Fruit fly (Drosophila melanogaster) whole organism, embryonic: ENCODE measurements around the gene MSBP.

Experiments used
- CG10147 ChIP-seq: fragments of 200-800 bp; sonication (Bioruptor generic); optimal IDR thresholded peaks from 2 replicates; lab custom pipeline; 2019; ENCODE audit warnings: missing biosample characterization, mild to moderate bottlenecking, missing genetic modification characterization, moderate library complexity
- CG10979 ChIP-seq: fragments of 200-800 bp; sonication (Bioruptor generic); optimal IDR thresholded peaks from 2 replicates; lab custom pipeline; 2018; ENCODE audit warnings: missing biosample characterization, mild to moderate bottlenecking, missing genetic modification characterization, moderate library complexity
- CG31388 ChIP-seq: fragments of 200-800 bp; sonication (Bioruptor generic); optimal IDR thresholded peaks from 2 replicates; lab custom pipeline; 2016; ENCODE audit warnings: missing biosample characterization, missing genetic modification characterization
- CG6272 ChIP-seq: fragments of 200-800 bp; sonication (Bioruptor generic); IDR thresholded peaks from 2 replicates; pipeline ENCODE4 v1.3.6; 2022; ENCODE audit warnings: missing biosample characterization, missing genetic modification characterization
- CG7786 ChIP-seq: fragments of 200-800 bp; sonication (Bioruptor generic); optimal IDR thresholded peaks from 2 replicates; lab custom pipeline; 2016; ENCODE audit warnings: missing biosample characterization, missing genetic modification characterization
- D19B ChIP-seq: fragments of 200-800 bp; sonication (Bioruptor generic); optimal IDR thresholded peaks from 2 replicates; lab custom pipeline; 2017; ENCODE audit warnings: missing biosample characterization, mild to moderate bottlenecking, missing genetic modification characterization
- Lpt ChIP-seq: fragments of >200 bp; optimal IDR thresholded peaks from 2 replicates; lab custom pipeline; 2018; ENCODE audit warnings: missing biosample characterization, missing genetic modification characterization
- en ChIP-seq: fragments of 200-800 bp; sonication (Bioruptor generic); optimal IDR thresholded peaks from 2 replicates; lab custom pipeline; 2016; ENCODE audit warnings: missing biosample characterization, missing genetic modification characterization
- eve ChIP-seq, 2 experiments: fragments of >200 bp; optimal IDR thresholded peaks; 2 replicates each; lab custom pipeline; 2017; ENCODE audit warnings: missing biosample characterization in 2 of 2, missing genetic modification characterization in 2 of 2
- pum ChIP-seq: fragments of 200-800 bp; sonication (Bioruptor generic); optimal IDR thresholded peaks from 2 replicates; lab custom pipeline; 2016; ENCODE audit warnings: missing biosample characterization, missing genetic modification characterization
- schlank ChIP-seq: fragments of 200-800 bp; sonication (Bioruptor generic); optimal IDR thresholded peaks from 2 replicates; lab custom pipeline; 2018; ENCODE audit warnings: missing biosample characterization, mild to moderate bottlenecking, missing genetic modification characterization
- ttk ChIP-seq: fragments of 200-800 bp; sonication (Bioruptor generic); IDR thresholded peaks from 2 replicates; pipeline ENCODE4 v2.1.2; 2022; ENCODE audit warnings: missing biosample characterization, missing genetic modification characterization

DNA sequence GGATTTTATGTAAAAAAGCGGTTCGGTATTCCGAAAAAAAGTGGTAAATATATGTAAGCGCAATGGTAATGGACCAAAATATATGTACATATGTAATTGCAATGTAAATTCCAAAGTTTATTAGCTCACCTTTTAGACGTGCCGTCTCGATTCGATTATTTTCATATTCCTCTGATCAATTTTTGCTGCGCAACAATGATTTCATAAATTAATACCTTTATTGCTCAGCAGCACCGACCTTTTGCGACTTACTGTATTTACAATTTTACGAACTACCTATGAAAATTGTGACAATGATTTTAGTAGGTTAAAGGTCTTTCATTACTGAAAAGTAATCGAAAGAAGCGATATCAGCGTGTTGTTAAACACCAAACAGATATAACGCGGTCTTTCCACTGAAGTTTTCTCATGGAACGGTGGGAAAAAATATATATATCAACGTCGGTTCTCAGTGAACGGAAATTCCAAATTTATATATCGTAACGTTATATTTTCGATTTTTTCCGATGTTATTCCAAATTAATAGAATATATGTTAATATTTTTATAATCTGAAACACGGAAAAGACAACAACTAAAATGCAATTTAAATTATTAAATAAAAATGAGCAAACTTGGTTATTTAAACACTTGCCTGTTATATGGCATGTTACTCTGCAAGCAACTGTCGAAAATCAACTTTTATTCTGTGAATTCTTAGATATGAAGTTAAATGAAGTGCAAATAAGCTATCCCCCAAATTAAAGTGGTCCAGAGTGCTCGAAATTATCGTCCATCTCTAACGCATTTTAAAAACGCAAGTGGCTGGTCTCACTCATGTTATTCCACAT lies at the start of gene MSBP, which contains the start of gene CG15916:
- TF ChIP-seq CG10979 (tag; lab: Kevin White, UChicago) (peak; percentile 27), schlank (tag; lab: Kevin White, UChicago) (no peak), Lpt (GFP tag; lab: Kevin White, UChicago) (no peak), CG10147 (GFP tag; lab: Kevin White, UChicago) (no peak), en (GFP tag; lab: Kevin White, UChicago) (no peak), CG6272 (GFP tag; lab: Robert Waterston, UW) (no peak), pum (no peak), ttk (no peak), CG31388 (GFP tag; lab: Kevin White, UChicago) (no peak), D19B (GFP tag; lab: Kevin White, UChicago) (no peak), eve (GFP tag; optimal IDR thresholded peaks at IDR 0.05; lab: Kevin White, UChicago) (no peak), CG7786 (GFP tag; lab: Kevin White, UChicago) (no peak)
